Worm (Caenorhabditis elegans) whole organism, L1 larva: ENCODE measurements around the gene Y80D3A.8.

Experiments
- C04F5.9 ChIP-seq: sonication (generic microtip); optimal IDR thresholded peaks from 2 replicates; lab custom pipeline; 2016; ENCODE audit warnings: missing genetic modification characterization, missing compliant biosample characterization
- C16A3.4 ChIP-seq: fragments of 150-350 bp; optimal IDR thresholded peaks from 2 replicates; lab custom pipeline; 2014; ENCODE audit warnings: missing biosample characterization, missing genetic modification characterization
- C34B4.2 ChIP-seq: sonication (generic microtip); optimal IDR thresholded peaks from 2 replicates; lab custom pipeline; 2017; ENCODE audit warnings: mild to moderate bottlenecking, missing genetic modification characterization, missing compliant biosample characterization
- F16B12.6 ChIP-seq: fragments of 150-350 bp; optimal IDR thresholded peaks from 2 replicates; lab custom pipeline; 2014; ENCODE audit warnings: missing biosample characterization, missing genetic modification characterization
- Y116A8C.19 ChIP-seq: sonication (generic microtip); optimal IDR thresholded peaks from 2 replicates; lab custom pipeline; 2016; ENCODE audit warnings: missing compliant biosample characterization, missing genetic modification characterization, borderline replicate concordance
- alr-1 ChIP-seq: fragments of 200-800 bp; sonication (Bioruptor generic); optimal IDR thresholded peaks from 2 replicates; lab custom pipeline; 2018; ENCODE audit warnings: borderline replicate concordance, mild to moderate bottlenecking, missing genetic modification characterization, missing compliant biosample characterization
- aly-2 ChIP-seq: fragments of 150-350 bp; optimal IDR thresholded peaks from 2 replicates; lab custom pipeline; 2014; ENCODE audit warnings: missing biosample characterization, missing genetic modification characterization
- ama-1 ChIP-seq: fragments of 150-350 bp; optimal IDR thresholded peaks from 2 replicates; lab custom pipeline; 2014
- blmp-1 ChIP-seq: fragments of 150-350 bp; optimal IDR thresholded peaks from 2 replicates; lab custom pipeline; 2014; ENCODE audit warnings: missing biosample characterization, missing genetic modification characterization
- ceh-63 ChIP-seq: fragments of 200-800 bp; sonication (Bioruptor generic); optimal IDR thresholded peaks from 2 replicates; lab custom pipeline; 2018; ENCODE audit warnings: mild to moderate bottlenecking, missing genetic modification characterization, missing compliant biosample characterization
- ceh-8 ChIP-seq: fragments of 200-800 bp; sonication (Bioruptor generic); optimal IDR thresholded peaks from 2 replicates; lab custom pipeline; 2018; ENCODE audit warnings: mild to moderate bottlenecking, missing genetic modification characterization, moderate library complexity, missing compliant biosample characterization
- ceh-82 ChIP-seq, 3 experiments: fragments of 150-350 bp in 1 of 3; sonication (generic microtip) in 2 of 3; optimal IDR thresholded peaks; 2 replicates each; lab custom pipeline; 2014 to 2017; ENCODE audit warnings: missing biosample characterization in 3 of 3, missing genetic modification characterization in 3 of 3
- ceh-90 ChIP-seq: sonication (generic microtip); optimal IDR thresholded peaks from 2 replicates; lab custom pipeline; 2016; ENCODE audit warnings: missing genetic modification characterization, missing compliant biosample characterization
- dpl-1 ChIP-seq, 3 experiments: fragments of 150-350 bp in 2 of 3; sonication (generic microtip) in 1 of 3; optimal IDR thresholded peaks; 2 replicates each; lab custom pipeline; 2014 to 2017; ENCODE audit warnings: missing biosample characterization in 3 of 3, missing genetic modification characterization in 3 of 3, missing genetic modification reagents in 3 of 3
- dsc-1 ChIP-seq: sonication (generic microtip); optimal IDR thresholded peaks from 2 replicates; lab custom pipeline; 2016; ENCODE audit warnings: mild to moderate bottlenecking, missing genetic modification characterization, missing compliant biosample characterization
- efl-1 ChIP-seq, 4 experiments: fragments of 150-350 bp; optimal IDR thresholded peaks in 3 of 4; peaks in 1 of 4; 1 replicate in 1 of 4; 2 replicates in 3 of 4; lab custom pipeline; 2014; ENCODE audit warnings: missing biosample characterization in 2 of 4, missing genetic modification characterization in 2 of 4, missing genetic modification reagents in 2 of 4
- efl-3 ChIP-seq: fragments of 200-800 bp; sonication (Bioruptor generic); optimal IDR thresholded peaks from 2 replicates; lab custom pipeline; 2018; ENCODE audit warnings: mild to moderate bottlenecking, missing genetic modification characterization, missing compliant biosample characterization
- egl-27 ChIP-seq, 2 experiments: fragments of 150-350 bp in 1 of 2; sonication (generic microtip); optimal IDR thresholded peaks; 3 replicates each; lab custom pipeline; 2017 to 2018; ENCODE audit warnings: missing biosample characterization in 2 of 2, missing genetic modification characterization in 2 of 2, missing genetic modification reagents in 2 of 2
- elt-3 ChIP-seq, 6 experiments: fragments of 150-350 bp in 1 of 6; sonication (generic microtip); optimal IDR thresholded peaks; 2 replicates each; lab custom pipeline; 2017 to 2018; ENCODE audit warnings: missing biosample characterization in 6 of 6, missing genetic modification characterization in 6 of 6, inconsistent platforms in 1 of 6
- fkh-4 ChIP-seq: sonication (generic microtip); optimal IDR thresholded peaks from 2 replicates; lab custom pipeline; 2016; ENCODE audit warnings: missing compliant biosample characterization, missing genetic modification characterization, borderline replicate concordance
- irx-1 ChIP-seq: sonication (generic microtip); optimal IDR thresholded peaks from 2 replicates; lab custom pipeline; 2016; ENCODE audit warnings: missing genetic modification characterization, missing compliant biosample characterization
- isw-1 ChIP-seq: fragments of 200-800 bp; sonication (Bioruptor generic); IDR thresholded peaks from 2 replicates; pipeline ENCODE4 v1.3.6; 2022; ENCODE audit warnings: missing genetic modification characterization, missing compliant biosample characterization
- lin-35 ChIP-seq, 2 experiments: fragments of 150-350 bp; optimal IDR thresholded peaks; 2 replicates each; lab custom pipeline; 2014; ENCODE audit warnings: missing biosample characterization in 2 of 2, missing genetic modification characterization in 2 of 2, missing genetic modification reagents in 2 of 2
- lir-3 ChIP-seq: sonication (generic microtip); optimal IDR thresholded peaks from 2 replicates; lab custom pipeline; 2016; ENCODE audit warnings: mild to moderate bottlenecking, missing genetic modification characterization, moderate library complexity, missing compliant biosample characterization; ENCODE audit not compliant: poor library complexity
- mab-9 ChIP-seq: fragments of 200-800 bp; sonication (Bioruptor generic); IDR thresholded peaks from 2 replicates; pipeline ENCODE4 v1.3.6; 2022; ENCODE audit warnings: missing genetic modification reagents, missing genetic modification characterization, missing compliant biosample characterization
- mdl-1 ChIP-seq, 2 experiments: fragments of 150-350 bp; optimal IDR thresholded peaks; 2 replicates each; lab custom pipeline; 2014 to 2017; ENCODE audit warnings: missing biosample characterization in 2 of 2, missing genetic modification characterization in 2 of 2, inconsistent platforms in 1 of 2
- nhr-12 ChIP-seq: sonication (generic microtip); optimal IDR thresholded peaks from 2 replicates; lab custom pipeline; 2017; ENCODE audit warnings: missing biosample characterization, missing genetic modification characterization
- nhr-19 ChIP-seq: fragments of 200-800 bp; sonication (Bioruptor generic); conservative IDR thresholded peaks from 2 replicates; pipeline ENCODE4 v1.3.6; 2022; ENCODE audit warnings: missing genetic modification characterization, missing compliant biosample characterization
- nhr-237 ChIP-seq: fragments of 150-350 bp; optimal IDR thresholded peaks from 2 replicates; lab custom pipeline; 2014; ENCODE audit warnings: missing biosample characterization, missing genetic modification characterization
- nhr-28 ChIP-seq: fragments of 150-350 bp; optimal IDR thresholded peaks from 2 replicates; lab custom pipeline; 2014; ENCODE audit warnings: missing biosample characterization, missing genetic modification characterization
- nhr-71 ChIP-seq: sonication (generic microtip); optimal IDR thresholded peaks from 2 replicates; lab custom pipeline; 2016; ENCODE audit warnings: mild to moderate bottlenecking, missing genetic modification characterization, moderate library complexity, missing compliant biosample characterization
- nhr-76 ChIP-seq: sonication (generic microtip); optimal IDR thresholded peaks from 2 replicates; lab custom pipeline; 2017; ENCODE audit warnings: missing biosample characterization, missing genetic modification characterization
- nhr-85 ChIP-seq: sonication (generic microtip); peaks from one replicate; lab custom pipeline; 2016; ENCODE audit warnings: missing genetic modification characterization, inconsistent platforms, missing compliant biosample characterization
- nhr-90 ChIP-seq: sonication (generic microtip); optimal IDR thresholded peaks from 2 replicates; lab custom pipeline; 2016; ENCODE audit warnings: mild to moderate bottlenecking, missing genetic modification characterization, missing compliant biosample characterization; ENCODE audit not compliant: poor library complexity
- rnt-1 ChIP-seq: sonication (generic microtip); optimal IDR thresholded peaks from 2 replicates; lab custom pipeline; 2016; ENCODE audit warnings: mild to moderate bottlenecking, missing genetic modification characterization, moderate library complexity, missing compliant biosample characterization
- skn-1 ChIP-seq: fragments of 150-350 bp; optimal IDR thresholded peaks from 2 replicates; lab custom pipeline; 2014; ENCODE audit warnings: missing biosample characterization, missing genetic modification characterization
- snu-23 ChIP-seq: sonication (generic microtip); optimal IDR thresholded peaks from 2 replicates; lab custom pipeline; 2016; ENCODE audit warnings: missing genetic modification characterization, missing compliant biosample characterization
- sox-4 ChIP-seq: sonication (generic microtip); optimal IDR thresholded peaks from 2 replicates; lab custom pipeline; 2016; ENCODE audit warnings: missing genetic modification characterization, missing compliant biosample characterization
- sptf-1 ChIP-seq: fragments of 150-350 bp; optimal IDR thresholded peaks from 2 replicates; lab custom pipeline; 2014; ENCODE audit warnings: missing biosample characterization, missing genetic modification characterization
- tbx-2 ChIP-seq: sonication (generic microtip); optimal IDR thresholded peaks from 2 replicates; lab custom pipeline; 2016; ENCODE audit warnings: missing genetic modification characterization, missing compliant biosample characterization
- tlp-1 ChIP-seq: fragments of 150-350 bp; optimal IDR thresholded peaks from 2 replicates; lab custom pipeline; 2014; ENCODE audit warnings: missing biosample characterization, missing genetic modification characterization
- unc-62 ChIP-seq: fragments of 150-350 bp; optimal IDR thresholded peaks from 2 replicates; lab custom pipeline; 2014; ENCODE audit warnings: missing biosample characterization, missing genetic modification reagents, missing genetic modification characterization
- vab-15 ChIP-seq: sonication (generic microtip); optimal IDR thresholded peaks from 2 replicates; lab custom pipeline; 2017; ENCODE audit warnings: missing genotype, mild to moderate bottlenecking, missing genetic modification characterization, missing compliant biosample characterization
- xbp-1 ChIP-seq: sonication (generic microtip); optimal IDR thresholded peaks from 2 replicates; lab custom pipeline; 2016; ENCODE audit warnings: missing genetic modification characterization, missing compliant biosample characterization
- zip-4 ChIP-seq: fragments of 200-800 bp; sonication (Bioruptor generic); optimal IDR thresholded peaks from 2 replicates; lab custom pipeline; 2018; ENCODE audit warnings: mild to moderate bottlenecking, missing genetic modification characterization, moderate library complexity, missing compliant biosample characterization
- ztf-11 ChIP-seq, 2 experiments: sonication (generic microtip); optimal IDR thresholded peaks; 2 replicates each; lab custom pipeline; 2016 to 2017; ENCODE audit warnings: missing genetic modification characterization in 2 of 2, missing biosample characterization in 1 of 2, missing compliant biosample characterization in 1 of 2
- ztf-4 ChIP-seq: fragments of 150-350 bp; optimal IDR thresholded peaks from 2 replicates; lab custom pipeline; 2014; ENCODE audit warnings: missing biosample characterization, missing genetic modification characterization

Y80D3A.8 gene

ce11 chrV:18990238-18990901 lies 49.9 kb downstream of the Y80D3A.8 start, which contains the start of the genes reps-1 and Y39B6A.37 (continued):
- TF ChIP-seq mdl-1 (tag; optimal IDR thresholded peaks at IDR 0.05; lab: Kevin White, UChicago) = peak in 1 of 2 experiments; percentile 31
- peak; percentile 79 for TF ChIP-seq mab-9 (GFP tag; lab: Robert Waterston, UW)
- peak; percentile 72 to 82 (median 78) for TF ChIP-seq dpl-1 (GFP tag; optimal IDR thresholded peaks at IDR 0.05; lab: Kevin White, UChicago)
- TF ChIP-seq nhr-19 = peak; percentile 93
- peak in 1 of 2 experiments; percentile 46 for TF ChIP-seq ztf-11 (tag; optimal IDR thresholded peaks at IDR 0.05; lab: Kevin White, UChicago)
- peak; percentile 69 for TF ChIP-seq isw-1
- TF ChIP-seq lin-35 (GFP tag; optimal IDR thresholded peaks at IDR 0.05; lab: Kevin White, UChicago) = peak; percentile 74 to 85
- peak; percentile 85 for TF ChIP-seq snu-23
- peak; percentile 53 for TF ChIP-seq aly-2 (tag; lab: Kevin White, UChicago)
- no peak for TF ChIP-seq sptf-1 (tag; lab: Kevin White, UChicago)
- no peak for TF ChIP-seq vab-15 (tag; lab: Kevin White, UChicago)
- peak; percentile 80 for TF ChIP-seq tbx-2 (tag; lab: Kevin White, UChicago)
- TF ChIP-seq nhr-90 (tag; lab: Kevin White, UChicago) = peak; percentile 78
- peak; percentile 42 for TF ChIP-seq blmp-1
- no peak for TF ChIP-seq lir-3 (tag; lab: Kevin White, UChicago)
- TF ChIP-seq ceh-82 (tag; optimal IDR thresholded peaks at IDR 0.05; lab: Kevin White, UChicago) = peak; percentile 75 to 90 (median 89)
- peak; percentile 56 for TF ChIP-seq sox-4 (tag; lab: Kevin White, UChicago)
- peak; percentile 77 for TF ChIP-seq dsc-1
- peak in 1 of 6 experiments; percentile 9 for TF ChIP-seq elt-3 (tag; optimal IDR thresholded peaks at IDR 0.05; lab: Kevin White, UChicago)
- TF ChIP-seq ztf-4 (tag; lab: Kevin White, UChicago) = peak; percentile 24
- TF ChIP-seq nhr-71 (tag; lab: Kevin White, UChicago) = peak; percentile 86
- peak; percentile 17 for TF ChIP-seq nhr-237
- TF ChIP-seq nhr-12 (tag; lab: Kevin White, UChicago) = no peak
- TF ChIP-seq irx-1 (tag; lab: Kevin White, UChicago) = peak; percentile 72
- no peak for TF ChIP-seq egl-27 (tag; optimal IDR thresholded peaks at IDR 0.05; lab: Kevin White, UChicago)
- TF ChIP-seq C16A3.4 (tag; lab: Kevin White, UChicago) = peak; percentile 43
- TF ChIP-seq efl-1 (optimal IDR thresholded peaks at IDR 0.05; lab: Kevin White, UChicago) = peak; percentile 70 to 82
- TF ChIP-seq efl-1 (GFP tag; optimal IDR thresholded peaks at IDR 0.05 in 1 of 2; lab: Kevin White, UChicago) = peak; percentile 79 to 98
- TF ChIP-seq ama-1 (lab: Kevin White, UChicago) = no peak
- TF ChIP-seq ceh-90 (tag; lab: Kevin White, UChicago) = peak; percentile 57
- peak; percentile 85 for TF ChIP-seq nhr-85
- TF ChIP-seq skn-1 (tag; lab: Kevin White, UChicago) = peak; percentile 67
- no peak for TF ChIP-seq C34B4.2
- no peak for TF ChIP-seq ceh-63 (GFP tag; lab: Kevin White, UChicago)
- no peak for TF ChIP-seq nhr-76
- TF ChIP-seq tlp-1 (tag; lab: Kevin White, UChicago) = no peak
- TF ChIP-seq unc-62 (GFP tag; lab: Kevin White, UChicago) = no peak
- TF ChIP-seq ceh-8 (GFP tag; lab: Kevin White, UChicago) = peak; percentile 55
- TF ChIP-seq fkh-4 (tag; lab: Kevin White, UChicago) = peak; percentile 43
- TF ChIP-seq rnt-1 (tag; lab: Kevin White, UChicago) = peak; percentile 90
- no peak for TF ChIP-seq alr-1
- TF ChIP-seq xbp-1 (tag; lab: Kevin White, UChicago) = peak; percentile 75
- TF ChIP-seq F16B12.6 (tag; lab: Kevin White, UChicago) = peak; percentile 39
- TF ChIP-seq C04F5.9 = peak; percentile 44
- no peak for TF ChIP-seq nhr-28
- TF ChIP-seq efl-3 (GFP tag; lab: Kevin White, UChicago) = no peak
- TF ChIP-seq Y116A8C.19 (tag; lab: Kevin White, UChicago) = no peak
- TF ChIP-seq zip-4 (GFP tag; lab: Kevin White, UChicago) = no peak
